Worm (Caenorhabditis elegans) whole organism, L4/young adult: ENCODE data around the gene lips-12.

ENCODE experiments used
- dao-5 ChIP-seq: sonication (generic microtip); optimal IDR thresholded peaks from 2 replicates; lab custom pipeline; 2016; ENCODE audit warnings: missing genotype, missing genetic modification characterization, moderate library complexity, missing compliant biosample characterization
- him-1 ChIP-seq: sonication (generic microtip); optimal IDR thresholded peaks from 2 replicates; lab custom pipeline; 2016; ENCODE audit warnings: missing genotype, missing genetic modification reagents, missing genetic modification characterization, missing compliant biosample characterization

- TF ChIP-seq him-1 (tag; lab: Kevin White, UChicago), result no peak
- TF ChIP-seq dao-5, result no peak
Measured at ce11 chrII:1123208-1123607, 9.2 kb upstream of the lips-12 start, which contains the start of the genes sut-1 and eri-3.
